Worm (Caenorhabditis elegans): ENCODE results near the gene eri-3.

Gene eri-3

DNA sequence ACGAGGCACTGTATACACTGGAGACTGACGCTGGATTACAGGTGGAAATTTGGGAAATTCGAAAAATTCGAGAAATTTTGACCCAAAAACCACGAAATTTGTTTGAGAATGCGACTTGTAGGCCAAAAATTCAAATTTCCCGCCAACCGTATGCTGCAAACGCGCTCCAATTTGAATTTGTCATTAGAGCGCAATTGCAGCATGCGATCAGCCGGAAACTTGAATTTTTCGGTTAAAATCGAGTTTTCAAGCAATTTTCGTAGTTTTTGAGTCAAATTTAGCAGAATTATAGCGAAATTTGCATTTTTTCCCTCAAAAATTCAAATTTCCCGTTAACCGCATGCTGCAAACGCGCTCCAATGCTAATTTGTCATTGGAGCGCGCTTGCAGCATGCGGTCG lies 6.9 kb downstream of the eri-3 start:
- no peak for TF ChIP-seq hmg-4 (GFP tag; optimal IDR thresholded peaks at IDR 0.05)
- TF ChIP-seq pes-1 (GFP tag; IDR thresholded peaks at IDR 0.05) = no peak
- TF ChIP-seq ceh-36 (tag; optimal IDR thresholded peaks at IDR 0.05) = no peak
- TF ChIP-seq flt-1 (GFP tag; IDR thresholded peaks at IDR 0.05) = no peak
- TF ChIP-seq hmbx-1 (tag; optimal IDR thresholded peaks at IDR 0.05) = no peak
- TF ChIP-seq F13C5.2 (tag; optimal IDR thresholded peaks at IDR 0.05) = no peak
- TF ChIP-seq hnd-1 (tag; optimal IDR thresholded peaks at IDR 0.05) = no peak
- TF ChIP-seq scrt-1 (GFP tag; IDR thresholded peaks at IDR 0.05) = no peak
- no peak for TF ChIP-seq tra-4 (tag; optimal IDR thresholded peaks at IDR 0.05)
- TF ChIP-seq ama-1 (optimal IDR thresholded peaks at IDR 0.05) = no peak
- TF ChIP-seq B0310.2 (tag; optimal IDR thresholded peaks at IDR 0.05) = no peak
- no peak for TF ChIP-seq tbx-11 (GFP tag; IDR thresholded peaks at IDR 0.05)
- TF ChIP-seq aly-1 (tag; optimal IDR thresholded peaks at IDR 0.05) = no peak
- TF ChIP-seq ets-7 (tag; optimal IDR thresholded peaks at IDR 0.05) = no peak
- no peak for TF ChIP-seq sea-1 (GFP tag; conservative IDR thresholded peaks at IDR 0.05)
- no peak for TF ChIP-seq tbx-37 (GFP tag; conservative IDR thresholded peaks at IDR 0.05)
- TF ChIP-seq ceh-13 (GFP tag; optimal IDR thresholded peaks at IDR 0.05) = no peak

ce11 chrII:1131367-1131766 lies 8.0 kb downstream of the eri-3 start:
- no peak for TF ChIP-seq ceh-13 (GFP tag; optimal IDR thresholded peaks at IDR 0.05)
- no peak for TF ChIP-seq tbx-11 (GFP tag; IDR thresholded peaks at IDR 0.05)
- TF ChIP-seq hmbx-1 (tag; optimal IDR thresholded peaks at IDR 0.05) = no peak
- TF ChIP-seq ets-7 (tag; optimal IDR thresholded peaks at IDR 0.05) = no peak
- no peak for TF ChIP-seq ama-1 (optimal IDR thresholded peaks at IDR 0.05)
- no peak for TF ChIP-seq B0310.2 (tag; optimal IDR thresholded peaks at IDR 0.05)
- no peak for TF ChIP-seq hnd-1 (tag; optimal IDR thresholded peaks at IDR 0.05)
- no peak for TF ChIP-seq tbx-37 (GFP tag; conservative IDR thresholded peaks at IDR 0.05)
- no peak for TF ChIP-seq F13C5.2 (tag; optimal IDR thresholded peaks at IDR 0.05)
- TF ChIP-seq sea-1 (GFP tag; conservative IDR thresholded peaks at IDR 0.05) = no peak
- no peak for TF ChIP-seq tra-4 (tag; optimal IDR thresholded peaks at IDR 0.05)
- TF ChIP-seq pes-1 (GFP tag; IDR thresholded peaks at IDR 0.05) = no peak
- TF ChIP-seq flt-1 (GFP tag; IDR thresholded peaks at IDR 0.05) = no peak
- TF ChIP-seq scrt-1 (GFP tag; IDR thresholded peaks at IDR 0.05) = no peak
- TF ChIP-seq ceh-36 (tag; optimal IDR thresholded peaks at IDR 0.05) = no peak
- TF ChIP-seq aly-1 (tag; optimal IDR thresholded peaks at IDR 0.05) = no peak
- no peak for TF ChIP-seq hmg-4 (GFP tag; optimal IDR thresholded peaks at IDR 0.05)

ce11 chrII:1131821-1132220 lies 8.5 kb downstream of the eri-3 start:
- no peak for TF ChIP-seq hmbx-1 (tag; optimal IDR thresholded peaks at IDR 0.05)
- no peak for TF ChIP-seq B0310.2 (tag; optimal IDR thresholded peaks at IDR 0.05)
- TF ChIP-seq tra-4 (tag; optimal IDR thresholded peaks at IDR 0.05) = no peak
- TF ChIP-seq hmg-4 (GFP tag; optimal IDR thresholded peaks at IDR 0.05) = no peak
- no peak for TF ChIP-seq tbx-37 (GFP tag; conservative IDR thresholded peaks at IDR 0.05)
- TF ChIP-seq ceh-36 (tag; optimal IDR thresholded peaks at IDR 0.05) = no peak
- no peak for TF ChIP-seq flt-1 (GFP tag; IDR thresholded peaks at IDR 0.05)
- TF ChIP-seq scrt-1 (GFP tag; IDR thresholded peaks at IDR 0.05) = no peak
- no peak for TF ChIP-seq tbx-11 (GFP tag; IDR thresholded peaks at IDR 0.05)
- TF ChIP-seq hnd-1 (tag; optimal IDR thresholded peaks at IDR 0.05) = no peak
- no peak for TF ChIP-seq ama-1 (optimal IDR thresholded peaks at IDR 0.05)
- no peak for TF ChIP-seq ceh-13 (GFP tag; optimal IDR thresholded peaks at IDR 0.05)
- no peak for TF ChIP-seq sea-1 (GFP tag; conservative IDR thresholded peaks at IDR 0.05)
- TF ChIP-seq pes-1 (GFP tag; IDR thresholded peaks at IDR 0.05) = no peak
- TF ChIP-seq aly-1 (tag; optimal IDR thresholded peaks at IDR 0.05) = no peak

ce11 chrII:1132750-1133149 lies 9.4 kb downstream of the eri-3 start:
- TF ChIP-seq sea-1 (GFP tag; conservative IDR thresholded peaks at IDR 0.05) (no peak), ama-1 (optimal IDR thresholded peaks at IDR 0.05) (no peak), tbx-11 (GFP tag; IDR thresholded peaks at IDR 0.05) (no peak), hmg-4 (GFP tag; optimal IDR thresholded peaks at IDR 0.05) (no peak), tbx-37 (GFP tag; conservative IDR thresholded peaks at IDR 0.05) (no peak), aly-1 (tag; optimal IDR thresholded peaks at IDR 0.05) (no peak), hmbx-1 (tag; optimal IDR thresholded peaks at IDR 0.05) (no peak), flt-1 (GFP tag; IDR thresholded peaks at IDR 0.05) (no peak), ceh-36 (tag; optimal IDR thresholded peaks at IDR 0.05) (no peak), ceh-13 (GFP tag; optimal IDR thresholded peaks at IDR 0.05) (no peak), pes-1 (GFP tag; IDR thresholded peaks at IDR 0.05) (no peak)

DNA sequence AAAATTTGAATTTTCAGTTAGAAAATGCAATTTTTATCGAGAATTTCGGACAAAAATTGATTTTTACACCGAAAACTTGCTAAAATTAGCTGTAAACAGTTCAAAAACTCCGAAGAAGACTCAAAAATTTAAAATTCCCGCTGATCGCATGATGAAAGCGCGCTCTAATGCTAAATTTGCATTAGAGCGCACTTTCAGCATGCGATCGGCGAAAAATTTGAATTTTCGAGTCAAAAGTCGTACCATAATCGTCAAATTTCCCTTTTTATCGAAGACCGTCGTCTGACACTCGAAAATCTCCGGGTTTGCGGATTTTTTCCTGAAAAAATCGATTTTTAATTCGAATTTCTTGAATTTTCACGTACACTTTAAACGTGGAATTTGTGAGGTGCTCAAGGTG lies 10.0 kb downstream of the eri-3 start:
- no peak for TF ChIP-seq sea-1 (GFP tag; conservative IDR thresholded peaks at IDR 0.05)
- no peak for TF ChIP-seq hmg-4 (GFP tag; optimal IDR thresholded peaks at IDR 0.05)
- TF ChIP-seq tra-4 (tag; optimal IDR thresholded peaks at IDR 0.05) = no peak
- TF ChIP-seq B0310.2 (tag; optimal IDR thresholded peaks at IDR 0.05) = no peak
- TF ChIP-seq ceh-36 (tag; optimal IDR thresholded peaks at IDR 0.05) = no peak
- no peak for TF ChIP-seq F13C5.2 (tag; optimal IDR thresholded peaks at IDR 0.05)
- no peak for TF ChIP-seq pes-1 (GFP tag; IDR thresholded peaks at IDR 0.05)
- TF ChIP-seq tbx-37 (GFP tag; conservative IDR thresholded peaks at IDR 0.05) = no peak

- peak; percentile 4 for TF ChIP-seq ets-7 (tag; optimal IDR thresholded peaks at IDR 0.05)
- 0 out of 2 replicates have a peak, but pooled peaks have one; percentile 9 for TF ChIP-seq sea-1 (GFP tag; conservative IDR thresholded peaks at IDR 0.05)
- TF ChIP-seq pes-1 (GFP tag; IDR thresholded peaks at IDR 0.05) = peak; percentile 62; the same call in 1 of the 2 replicates
Measured at ce11 chrII:1134314-1135108, 11.2 kb downstream of the eri-3 start.

DNA sequence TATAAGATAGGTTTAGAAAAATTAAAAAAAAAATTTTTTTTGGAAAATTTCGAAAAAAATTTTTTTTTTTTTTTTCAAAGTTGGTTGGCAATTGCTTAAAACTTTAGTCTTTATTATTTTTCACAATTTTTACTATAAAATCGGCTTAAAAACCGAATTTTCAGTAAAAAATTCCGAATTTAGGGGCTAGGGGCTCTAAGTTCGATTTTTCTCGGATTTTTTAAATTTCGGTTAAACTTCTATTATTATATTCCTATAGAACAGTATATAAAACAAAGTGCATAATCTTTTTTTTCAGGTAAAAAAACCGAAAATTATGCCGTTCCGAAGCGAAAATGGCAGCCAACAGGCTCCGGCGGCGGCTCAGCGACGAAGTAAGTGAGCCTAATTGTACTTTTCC lies 13.2 kb downstream of the eri-3 start, which contains the start of gene pod-2:
TSS of gene pod-2 (plus strand) at position 301 of the 400 bp plus-strand sequence.
- TF ChIP-seq scrt-1 (GFP tag; IDR thresholded peaks at IDR 0.05) (no peak), flt-1 (GFP tag; IDR thresholded peaks at IDR 0.05) (no peak), B0310.2 (tag; optimal IDR thresholded peaks at IDR 0.05) (no peak), pes-1 (GFP tag; IDR thresholded peaks at IDR 0.05) (no peak), ets-7 (tag; optimal IDR thresholded peaks at IDR 0.05) (no peak), sea-1 (GFP tag; conservative IDR thresholded peaks at IDR 0.05) (no peak), tbx-37 (GFP tag; conservative IDR thresholded peaks at IDR 0.05) (no peak)

All from whole organism, early embryonic.